Fruit fly (Drosophila melanogaster): ENCODE measurements around the gene Tcs5.

Gene Tcs5

dm6 chr3L:5152354-5152806, 13.2 kb upstream of the Tcs5 start, which contains the start of the genes Gen and Srp54k (continued):
- peak; percentile 22; the same call in 1 of the 3 replicates for TF ChIP-seq Aef1 (GFP tag; IDR thresholded peaks at IDR 0.05)
- TF ChIP-seq CG3847 (GFP tag; IDR thresholded peaks at IDR 0.05) = peak; percentile 28; the same call in 1 of the 2 replicates
- TF ChIP-seq CG11085 (GFP tag; IDR thresholded peaks at IDR 0.05) = no peak
- TF ChIP-seq ac (GFP tag; optimal IDR thresholded peaks at IDR 0.05) = no peak
- TF ChIP-seq CG8388 (GFP tag; optimal IDR thresholded peaks at IDR 0.05) = no peak
- TF ChIP-seq Lpt (GFP tag; optimal IDR thresholded peaks at IDR 0.05) = no peak
- no peak for TF ChIP-seq oc (tag; optimal IDR thresholded peaks at IDR 0.05)
- TF ChIP-seq YL-1 (GFP tag; optimal IDR thresholded peaks at IDR 0.05) = peak; percentile 96
- TF ChIP-seq Atf-2 (GFP tag; optimal IDR thresholded peaks at IDR 0.05) = no peak
- peak; percentile 39 for TF ChIP-seq CG10543 (GFP tag; optimal IDR thresholded peaks at IDR 0.05)
- TF ChIP-seq phol (tag; optimal IDR thresholded peaks at IDR 0.05) = peak; percentile 41
- TF ChIP-seq C15 (GFP tag; IDR thresholded peaks at IDR 0.05) = no peak
- TF ChIP-seq CG2129 (GFP tag; IDR thresholded peaks at IDR 0.05; ENCODE audit: partially characterized antibody) = no peak
- peak in 1 of 2 experiments; percentile 5 for TF ChIP-seq bsh (GFP tag; optimal IDR thresholded peaks at IDR 0.05)
- peak; percentile 83 for TF ChIP-seq CG12659 (GFP tag; optimal IDR thresholded peaks at IDR 0.05)
- TF ChIP-seq CG14965 (GFP tag; optimal IDR thresholded peaks at IDR 0.05; ENCODE audit: borderline replicate concordance) = no peak
- no peak for TF ChIP-seq grau (tag; optimal IDR thresholded peaks at IDR 0.05)
- TF ChIP-seq Ssrp (tag; optimal IDR thresholded peaks at IDR 0.05) = peak; percentile 2
- no peak for TF ChIP-seq CG2889 (GFP tag; IDR thresholded peaks at IDR 0.05)
- TF ChIP-seq CTCF (GFP tag; optimal IDR thresholded peaks at IDR 0.05) = no peak
- TF ChIP-seq Drgx (GFP tag; IDR thresholded peaks at IDR 0.05) = no peak
- no peak for TF ChIP-seq ap (GFP tag; IDR thresholded peaks at IDR 0.05)
- TF ChIP-seq CG16813 (GFP tag; IDR thresholded peaks at IDR 0.05; ENCODE audit: partially characterized antibody) = 0 out of 3 replicates have a peak, but pooled peaks have one; percentile 25
- no peak for TF ChIP-seq CG13123 (GFP tag; optimal IDR thresholded peaks at IDR 0.05)
- no peak for TF ChIP-seq CG8478 (optimal IDR thresholded peaks at IDR 0.05)
- no peak for TF ChIP-seq chn (GFP tag; optimal IDR thresholded peaks at IDR 0.05)
- peak; percentile 44; the same call in 1 of the 2 replicates for TF ChIP-seq CG13287 (GFP tag; IDR thresholded peaks at IDR 0.05; ENCODE audit: partially characterized antibody)
- TF ChIP-seq usp (GFP tag; optimal IDR thresholded peaks at IDR 0.05) = no peak
- peak; percentile 69 for TF ChIP-seq Rfx (GFP tag; IDR thresholded peaks at IDR 0.05)
- TF ChIP-seq br (optimal IDR thresholded peaks at IDR 0.05) = no peak
- peak; percentile 24 for TF ChIP-seq CG13424 (tag; optimal IDR thresholded peaks at IDR 0.05)
- TF ChIP-seq CG11696 (GFP tag; IDR thresholded peaks at IDR 0.05) = no peak
- TF ChIP-seq Hr39 (optimal IDR thresholded peaks at IDR 0.05) = no peak
- no peak for TF ChIP-seq CG14014 (GFP tag; IDR thresholded peaks at IDR 0.05)
- TF ChIP-seq CG18619 (GFP tag; optimal IDR thresholded peaks at IDR 0.05) = peak; percentile 34
- no peak for TF ChIP-seq ham (GFP tag; IDR thresholded peaks at IDR 0.05)
- no peak for TF ChIP-seq Vsx1 (GFP tag; optimal IDR thresholded peaks at IDR 0.05)
- no peak for TF ChIP-seq danr (GFP tag; IDR thresholded peaks at IDR 0.05)
- no peak for TF ChIP-seq CG15479 (GFP tag; optimal IDR thresholded peaks at IDR 0.05)
- no peak for TF ChIP-seq CG17359 (tag; optimal IDR thresholded peaks at IDR 0.05)
- TF ChIP-seq CG4707 (GFP tag; optimal IDR thresholded peaks at IDR 0.05) = no peak
- no peak for TF ChIP-seq CG3281 (GFP tag; optimal IDR thresholded peaks at IDR 0.05)
- no peak for TF ChIP-seq zen (tag; optimal IDR thresholded peaks at IDR 0.05)
- TF ChIP-seq sob (GFP tag; IDR thresholded peaks at IDR 0.05) = peak; percentile 63
- TF ChIP-seq gsb-n (tag; optimal IDR thresholded peaks at IDR 0.05) = no peak
- peak in 1 of 2 experiments; percentile 75 for TF ChIP-seq insv (GFP tag; optimal IDR thresholded peaks at IDR 0.05)
- no peak for TF ChIP-seq ab (GFP tag; optimal IDR thresholded peaks at IDR 0.05)
- TF ChIP-seq exex (tag; optimal IDR thresholded peaks at IDR 0.05) = no peak
- TF ChIP-seq CG12391 (tag; optimal IDR thresholded peaks at IDR 0.05) = peak; percentile 70
- TF ChIP-seq ato (GFP tag; IDR thresholded peaks at IDR 0.05; ENCODE audit: partially characterized antibody) = no peak
- peak; percentile 38; the same call in 1 of the 3 replicates for TF ChIP-seq HLH4C (GFP tag; IDR thresholded peaks at IDR 0.05; ENCODE audit: partially characterized antibody)
- TF ChIP-seq CG17385 (GFP tag; optimal IDR thresholded peaks at IDR 0.05) = peak; percentile 97

All from whole organism, embryonic.